Worm (Caenorhabditis elegans) whole organism, early embryonic: Measurements from ENCODE around the gene str-27.

Experiments used
- ama-1 ChIP-seq: fragments of 150-350 bp; optimal IDR thresholded peaks from 2 replicates; lab custom pipeline; 2014
- hnd-1 ChIP-seq: sonication (generic microtip); optimal IDR thresholded peaks from 2 replicates; lab custom pipeline; 2016; ENCODE audit warnings: missing genetic modification characterization, missing compliant biosample characterization
- tbx-37 ChIP-seq: fragments of 200-800 bp; sonication (Bioruptor generic); conservative IDR thresholded peaks from 2 replicates; pipeline ENCODE4 v1.3.6; 2022; ENCODE audit warnings: missing genetic modification reagents, missing genetic modification characterization, missing compliant biosample characterization

DNA sequence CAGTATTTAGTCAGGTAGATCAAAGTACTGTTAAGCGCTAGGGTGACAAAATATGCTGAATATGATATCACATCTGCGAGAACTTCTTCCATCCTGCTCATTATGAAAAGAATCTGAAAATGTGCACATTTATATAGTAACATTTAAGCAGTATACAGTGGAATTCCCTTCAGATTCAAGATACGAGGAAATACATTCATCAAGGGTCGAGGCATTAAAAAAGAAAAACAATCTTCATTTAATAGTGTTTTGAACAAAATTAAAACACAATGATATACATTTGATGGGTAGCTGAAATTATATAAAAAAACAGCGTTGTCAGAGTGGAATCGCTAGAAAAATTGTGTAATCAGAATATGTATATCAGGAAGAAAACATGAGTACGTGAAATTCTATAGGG, at the start of gene str-27:
- TF ChIP-seq ama-1 (lab: Kevin White, UChicago), result no peak
- no peak for TF ChIP-seq tbx-37
- no peak for TF ChIP-seq hnd-1
